Fruit fly (Drosophila melanogaster): ENCODE results near the gene disco-r.

Gene disco-r

dm6 chrX:16090179-16091144 is 58.3 kb downstream of the disco-r start (continued):
- TF ChIP-seq dm (GFP tag; optimal IDR thresholded peaks at IDR 0.05) (peak; percentile 63), gsb (GFP tag; IDR thresholded peaks at IDR 0.05) (peak; percentile 90), CG3163 (GFP tag; optimal IDR thresholded peaks at IDR 0.05) (peak; percentile 67), CG2678 (tag; optimal IDR thresholded peaks at IDR 0.05) (peak; percentile 94), CG17361 (GFP tag; IDR thresholded peaks at IDR 0.05) (peak; percentile 85), oc (tag; optimal IDR thresholded peaks at IDR 0.05) (peak; percentile 77), chif (GFP tag; optimal IDR thresholded peaks at IDR 0.05) (peak; percentile 85 to 89), CG4617 (GFP tag; optimal IDR thresholded peaks at IDR 0.05; ENCODE audit: borderline replicate concordance) (peak; percentile 42), esg (GFP tag; conservative IDR thresholded peaks at IDR 0.05) (peak; percentile 91), trh (GFP tag; optimal IDR thresholded peaks at IDR 0.05) (peak; percentile 59), CG2116 (GFP tag; optimal IDR thresholded peaks at IDR 0.05) (peak; percentile 11), CG14014 (GFP tag; IDR thresholded peaks at IDR 0.05) (peak; percentile 94), CG14710 (tag; optimal IDR thresholded peaks at IDR 0.05) (peak; percentile 58), Pdp1 (GFP tag; optimal IDR thresholded peaks at IDR 0.05) (peak; percentile 89 to 94), CG3838 (GFP tag; optimal IDR thresholded peaks at IDR 0.05) (peak; percentile 39), CG18599 (GFP tag; optimal IDR thresholded peaks at IDR 0.05) (peak; percentile 91), Hsf (GFP tag; optimal IDR thresholded peaks at IDR 0.05) (peak; percentile 91), tio (GFP tag; optimal IDR thresholded peaks at IDR 0.05) (peak; percentile 85), CG32772 (GFP tag; IDR thresholded peaks at IDR 0.05) (peak; percentile 86), MTF-1 (GFP tag; optimal IDR thresholded peaks at IDR 0.05; ENCODE audit: borderline replicate concordance) (peak; percentile 79), croc (GFP tag; conservative IDR thresholded peaks at IDR 0.05) (peak; percentile 60; the same call in 2 of the 3 replicates), nau (GFP tag; optimal IDR thresholded peaks at IDR 0.05) (peak; percentile 77), Neu2 (GFP tag; optimal IDR thresholded peaks at IDR 0.05; ENCODE audit: borderline replicate concordance) (no peak), jumu (GFP tag; optimal IDR thresholded peaks at IDR 0.05) (peak; percentile 83), exex (tag; optimal IDR thresholded peaks at IDR 0.05) (peak; percentile 64), Camta (GFP tag; optimal IDR thresholded peaks at IDR 0.05) (peak; percentile 84), sr (GFP tag; IDR thresholded peaks at IDR 0.05) (peak; percentile 72; the same call in 2 of the 3 replicates), dimm (GFP tag; IDR thresholded peaks at IDR 0.05) (peak; percentile 81), B-H1 (GFP tag; IDR thresholded peaks at IDR 0.05) (peak; percentile 85), Chrac-16 (GFP tag; optimal IDR thresholded peaks at IDR 0.05) (peak; percentile 85), yki (optimal IDR thresholded peaks at IDR 0.05) (no peak), zen2 (GFP tag; IDR thresholded peaks at IDR 0.05; ENCODE audit: partially characterized antibody) (no peak), ssp (GFP tag; IDR thresholded peaks at IDR 0.05) (peak; percentile 79), Aef1 (GFP tag; IDR thresholded peaks at IDR 0.05) (peak; percentile 92), dan (GFP tag; IDR thresholded peaks at IDR 0.05) (0 out of 2 replicates have a peak, but pooled peaks have one; percentile 22), CG10267 (tag; optimal IDR thresholded peaks at IDR 0.05) (peak; percentile 68), ac (GFP tag; optimal IDR thresholded peaks at IDR 0.05) (peak; percentile 12), knrl (GFP tag; IDR thresholded peaks at IDR 0.05; ENCODE audit: partially characterized antibody) (no peak), CG14441 (GFP tag; IDR thresholded peaks at IDR 0.05) (peak; percentile 94), HLH54F (GFP tag; optimal IDR thresholded peaks at IDR 0.05) (peak; percentile 91), CG18262 (tag; optimal IDR thresholded peaks at IDR 0.05) (peak; percentile 72), Sox100B (GFP tag; optimal IDR thresholded peaks at IDR 0.05) (peak; percentile 75), gce (GFP tag; IDR thresholded peaks at IDR 0.05) (peak; percentile 88), sens-2 (GFP tag; IDR thresholded peaks at IDR 0.05) (peak; percentile 91), CG31388 (GFP tag; optimal IDR thresholded peaks at IDR 0.05) (peak; percentile 71), GATAe (GFP tag; conservative IDR thresholded peaks at IDR 0.05) (0 out of 2 replicates have a peak, but pooled peaks have one; percentile 24), sqz (GFP tag; optimal IDR thresholded peaks at IDR 0.05) (peak; percentile 22), chn (GFP tag; optimal IDR thresholded peaks at IDR 0.05) (peak; percentile 77)

Measured in whole organism, embryonic.